Fruit fly (Drosophila melanogaster): Measurements from ENCODE around the gene eIF4E1.
A peak's percentile ranks its signal among the peaks of the same experiment; 100 is the strongest.

Gene eIF4E1

DNA sequence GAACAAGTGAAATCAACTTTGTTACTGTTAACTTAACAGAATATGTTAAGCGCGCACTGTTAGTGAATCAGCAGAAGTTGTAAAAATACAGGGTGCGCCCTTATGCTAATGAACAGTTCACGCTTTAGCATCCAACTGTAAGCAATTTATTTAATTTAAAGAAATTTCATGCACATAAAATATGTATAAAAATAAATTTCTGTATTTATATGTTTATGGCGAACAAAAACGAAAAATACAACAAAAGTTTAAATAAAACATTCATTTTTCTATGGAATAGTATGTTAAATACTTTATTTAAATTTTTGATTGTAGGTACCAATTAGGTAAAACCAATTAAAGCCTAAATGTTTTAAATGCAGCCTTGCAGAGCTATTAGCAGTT is 22.3 kb upstream of the eIF4E1 start (continued):
- TF ChIP-seq CG2120 (GFP tag; optimal IDR thresholded peaks at IDR 0.05), result peak; percentile 46
- no peak for TF ChIP-seq chn (GFP tag; optimal IDR thresholded peaks at IDR 0.05)
- no peak for TF ChIP-seq wdn (GFP tag; IDR thresholded peaks at IDR 0.05)
- TF ChIP-seq Dip2 (GFP tag; IDR thresholded peaks at IDR 0.05), result no peak
- peak; percentile 4 for TF ChIP-seq Max (GFP tag; optimal IDR thresholded peaks at IDR 0.05)
- TF ChIP-seq lab (GFP tag; optimal IDR thresholded peaks at IDR 0.05), result peak; percentile 38
- TF ChIP-seq CG9797 (GFP tag; optimal IDR thresholded peaks at IDR 0.05), result no peak
- TF ChIP-seq trh (GFP tag; optimal IDR thresholded peaks at IDR 0.05), result no peak
- no peak for TF ChIP-seq NFAT (GFP tag; IDR thresholded peaks at IDR 0.05)
- no peak for TF ChIP-seq ftz-f1 (GFP tag; optimal IDR thresholded peaks at IDR 0.05)
- TF ChIP-seq Dfd (GFP tag; optimal IDR thresholded peaks at IDR 0.05), result no peak
- TF ChIP-seq Usf (GFP tag; optimal IDR thresholded peaks at IDR 0.05), result no peak
- TF ChIP-seq Bdp1 (GFP tag; optimal IDR thresholded peaks at IDR 0.05), result no peak
- no peak for TF ChIP-seq ac (GFP tag; optimal IDR thresholded peaks at IDR 0.05)
- no peak for TF ChIP-seq Sin3A (optimal IDR thresholded peaks at IDR 0.05)
- TF ChIP-seq usp (GFP tag; optimal IDR thresholded peaks at IDR 0.05), result no peak
- no peak for TF ChIP-seq CG16863 (GFP tag; optimal IDR thresholded peaks at IDR 0.05)
- peak; percentile 56; the same call in 2 of the 3 replicates for TF ChIP-seq CG11695 (GFP tag; IDR thresholded peaks at IDR 0.05)
- TF ChIP-seq CG31388 (GFP tag; optimal IDR thresholded peaks at IDR 0.05), result no peak
- peak; percentile 66; the same call in 1 of the 2 replicates for TF ChIP-seq CG32532 (GFP tag; IDR thresholded peaks at IDR 0.05)
- no peak for TF ChIP-seq amos (GFP tag; IDR thresholded peaks at IDR 0.05; ENCODE audit: partially characterized antibody)
- TF ChIP-seq CG7556 (GFP tag; optimal IDR thresholded peaks at IDR 0.05), result peak; percentile 27
- TF ChIP-seq CG3838 (GFP tag; optimal IDR thresholded peaks at IDR 0.05), result no peak
- TF ChIP-seq shn (GFP tag; optimal IDR thresholded peaks at IDR 0.05), result no peak
- TF ChIP-seq ab (GFP tag; optimal IDR thresholded peaks at IDR 0.05), result no peak
- TF ChIP-seq Hand (GFP tag; optimal IDR thresholded peaks at IDR 0.05), result peak; percentile 26
- TF ChIP-seq hkb (optimal IDR thresholded peaks at IDR 0.05), result no peak
- peak; percentile 45 for TF ChIP-seq hkb (GFP tag; IDR thresholded peaks at IDR 0.05)
- no peak for TF ChIP-seq CG6689 (GFP tag; IDR thresholded peaks at IDR 0.05)
- peak; percentile 54 for TF ChIP-seq CG31441 (GFP tag; IDR thresholded peaks at IDR 0.05)
- TF ChIP-seq CG8944 (GFP tag; optimal IDR thresholded peaks at IDR 0.05), result no peak
- TF ChIP-seq Sox100B (GFP tag; optimal IDR thresholded peaks at IDR 0.05), result peak; percentile 21
- TF ChIP-seq Scr (GFP tag; IDR thresholded peaks at IDR 0.05; ENCODE audit: partially characterized antibody), result no peak
- TF ChIP-seq Gug (GFP tag; IDR thresholded peaks at IDR 0.05), result no peak; the same call in 3 of the 4 replicates
- no peak for TF ChIP-seq psq (GFP tag; optimal IDR thresholded peaks at IDR 0.05)
- TF ChIP-seq CG7372 (GFP tag; IDR thresholded peaks at IDR 0.05), result 0 out of 2 replicates have a peak, but pooled peaks have one; percentile 12
- peak; percentile 32 for TF ChIP-seq CoRest (tag; optimal IDR thresholded peaks at IDR 0.05)
- TF ChIP-seq Neu2 (GFP tag; optimal IDR thresholded peaks at IDR 0.05; ENCODE audit: borderline replicate concordance), result no peak
- TF ChIP-seq her (GFP tag; optimal IDR thresholded peaks at IDR 0.05), result no peak
- no peak for TF ChIP-seq pfk (GFP tag; optimal IDR thresholded peaks at IDR 0.05)
- no peak for TF ChIP-seq pita (GFP tag; optimal IDR thresholded peaks at IDR 0.05)
- TF ChIP-seq Lpt (GFP tag; optimal IDR thresholded peaks at IDR 0.05), result no peak
- no peak for TF ChIP-seq CG8478 (optimal IDR thresholded peaks at IDR 0.05)
- peak; percentile 40 for TF ChIP-seq Hmr (GFP tag; optimal IDR thresholded peaks at IDR 0.05)
- TF ChIP-seq CG13287 (GFP tag; IDR thresholded peaks at IDR 0.05; ENCODE audit: partially characterized antibody), result no peak
- no peak for TF ChIP-seq fd64A (GFP tag; optimal IDR thresholded peaks at IDR 0.05)
- peak; percentile 57 for TF ChIP-seq Fer3 (tag; optimal IDR thresholded peaks at IDR 0.05)
- peak; percentile 27 for TF ChIP-seq CG14710 (tag; optimal IDR thresholded peaks at IDR 0.05)
- peak; percentile 63; the same call in 2 of the 3 replicates for TF ChIP-seq row (GFP tag; IDR thresholded peaks at IDR 0.05)
- TF ChIP-seq sima (GFP tag; optimal IDR thresholded peaks at IDR 0.05), result no peak
- TF ChIP-seq repo (GFP tag; optimal IDR thresholded peaks at IDR 0.05), result no peak
- TF ChIP-seq Meics (GFP tag; optimal IDR thresholded peaks at IDR 0.05), result peak; percentile 59
- TF ChIP-seq HHEX (GFP tag; optimal IDR thresholded peaks at IDR 0.05), result peak; percentile 57
